Fruit fly (Drosophila melanogaster): ENCODE results near the gene Gapvd1.

- TF ChIP-seq jim (GFP tag; optimal IDR thresholded peaks at IDR 0.05) = no peak
- no peak for TF ChIP-seq CrebA (GFP tag; optimal IDR thresholded peaks at IDR 0.05; ENCODE audit: borderline replicate concordance)
These were observed 54.0 kb downstream of the Gapvd1 start for dm6 chrX:11379139-11379538.

Measured in whole organism, wandering third instar larva.